Worm (Caenorhabditis elegans) whole organism, early embryonic: ENCODE measurements around the gene hsp-16.2.

Experiments
- B0310.2 ChIP-seq: sonication (generic microtip); optimal IDR thresholded peaks from 2 replicates; lab custom pipeline; 2016; ENCODE audit warnings: mild to moderate bottlenecking, missing genetic modification characterization, missing compliant biosample characterization
- F13C5.2 ChIP-seq: sonication (generic microtip); optimal IDR thresholded peaks from 2 replicates; lab custom pipeline; 2017; ENCODE audit warnings: mild to moderate bottlenecking, missing genetic modification characterization, inconsistent platforms, missing compliant biosample characterization
- aly-1 ChIP-seq: sonication (generic microtip); optimal IDR thresholded peaks from 2 replicates; lab custom pipeline; 2016; ENCODE audit warnings: missing genetic modification characterization, missing compliant biosample characterization
- ama-1 ChIP-seq: fragments of 150-350 bp; optimal IDR thresholded peaks from 2 replicates; lab custom pipeline; 2014
- ceh-13 ChIP-seq: fragments of 200-800 bp; sonication (Bioruptor generic); optimal IDR thresholded peaks from 2 replicates; lab custom pipeline; 2018; ENCODE audit warnings: mild to moderate bottlenecking, missing genetic modification characterization, missing compliant biosample characterization
- ceh-36 ChIP-seq: sonication (generic microtip); optimal IDR thresholded peaks from 2 replicates; lab custom pipeline; 2016; ENCODE audit warnings: missing genetic modification characterization, inconsistent platforms, missing compliant biosample characterization
- ets-7 ChIP-seq: sonication (generic microtip); optimal IDR thresholded peaks from 2 replicates; lab custom pipeline; 2016; ENCODE audit warnings: missing genotype, missing genetic modification characterization, missing compliant biosample characterization
- flt-1 ChIP-seq: fragments of 200-800 bp; sonication (Bioruptor generic); IDR thresholded peaks from 2 replicates; pipeline ENCODE4 v1.3.6; 2022; ENCODE audit warnings: missing genetic modification characterization, missing compliant biosample characterization
- hmbx-1 ChIP-seq: sonication (generic microtip); optimal IDR thresholded peaks from 2 replicates; lab custom pipeline; 2016; ENCODE audit warnings: mild to moderate bottlenecking, missing genetic modification characterization, missing compliant biosample characterization
- hmg-4 ChIP-seq: fragments of 200-800 bp; sonication (Bioruptor generic); optimal IDR thresholded peaks from 2 replicates; lab custom pipeline; 2018; ENCODE audit warnings: mild to moderate bottlenecking, missing genetic modification characterization, missing compliant biosample characterization
- hnd-1 ChIP-seq: sonication (generic microtip); optimal IDR thresholded peaks from 2 replicates; lab custom pipeline; 2016; ENCODE audit warnings: missing genetic modification characterization, missing compliant biosample characterization
- pes-1 ChIP-seq: fragments of 200-800 bp; sonication (Bioruptor generic); IDR thresholded peaks from 2 replicates; pipeline ENCODE4 v1.3.6; 2022; ENCODE audit warnings: missing genetic modification reagents, missing genetic modification characterization, missing compliant biosample characterization
- scrt-1 ChIP-seq: fragments of 200-800 bp; sonication (Bioruptor generic); IDR thresholded peaks from 2 replicates; pipeline ENCODE4 v1.3.6; 2022; ENCODE audit warnings: missing genetic modification characterization, missing compliant biosample characterization
- sea-1 ChIP-seq: fragments of 200-800 bp; sonication (Bioruptor generic); conservative IDR thresholded peaks from 2 replicates; pipeline ENCODE4 v1.3.6; 2022; ENCODE audit warnings: missing genetic modification characterization, missing compliant biosample characterization
- tbx-11 ChIP-seq: fragments of 200-800 bp; sonication (Bioruptor generic); IDR thresholded peaks from 2 replicates; pipeline ENCODE4 v1.3.6; 2022; ENCODE audit warnings: missing genetic modification characterization, missing compliant biosample characterization
- tbx-37 ChIP-seq: fragments of 200-800 bp; sonication (Bioruptor generic); conservative IDR thresholded peaks from 2 replicates; pipeline ENCODE4 v1.3.6; 2022; ENCODE audit warnings: missing genetic modification reagents, missing genetic modification characterization, missing compliant biosample characterization
- tra-4 ChIP-seq: sonication (generic microtip); optimal IDR thresholded peaks from 2 replicates; lab custom pipeline; 2017; ENCODE audit warnings: missing genetic modification characterization, missing compliant biosample characterization

Gene hsp-16.2

ce11 chrV:1804645-1805559 lies at the start of gene hsp-16.2, which contains the start of gene hsp-16.41:
hsp-16.2 (minus strand) TSS chrV:1804957.
hsp-16.41 (plus strand) TSS chrV:1805178.
- TF ChIP-seq aly-1: no peak
- TF ChIP-seq ama-1 (lab: Kevin White, UChicago): peak; percentile 76

DNA sequence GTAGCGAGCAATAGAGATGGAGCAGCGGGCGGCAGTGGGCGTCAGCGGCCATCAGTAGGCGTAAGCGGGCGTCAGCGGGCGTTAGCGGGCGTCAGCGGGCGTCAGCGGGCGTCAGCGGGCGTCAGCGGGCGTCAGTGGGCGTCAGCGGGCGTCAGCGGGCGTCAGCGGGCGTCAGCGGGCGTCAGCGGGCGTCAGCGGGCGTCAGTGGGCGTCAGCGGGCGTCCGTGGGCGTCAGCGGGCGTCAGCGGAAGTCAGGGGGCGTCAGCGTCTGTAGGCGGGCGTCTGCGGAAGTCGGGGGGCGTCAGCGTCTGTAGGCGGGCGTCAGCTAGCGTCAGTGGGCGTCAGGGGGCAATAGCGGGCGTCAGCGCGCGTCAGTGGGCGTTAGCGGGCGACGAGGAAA lies 45.2 kb upstream of the hsp-16.2 start:
- TF ChIP-seq pes-1 (GFP tag; lab: Robert Waterston, UW): peak; percentile 45; the same call in 1 of the 2 replicates

- TF ChIP-seq ceh-13 (GFP tag; lab: Kevin White, UChicago) (no peak), ceh-36 (tag; lab: Kevin White, UChicago) (peak; percentile 88)
These were observed 43.8 kb upstream of the hsp-16.2 start for ce11 chrV:1848590-1848989.

- TF ChIP-seq ama-1 (lab: Kevin White, UChicago) (no peak), aly-1 (no peak), ceh-36 (tag; lab: Kevin White, UChicago) (no peak), hmg-4 (GFP tag; lab: Kevin White, UChicago) (no peak), F13C5.2 (no peak), pes-1 (GFP tag; lab: Robert Waterston, UW) (no peak), tra-4 (tag; lab: Kevin White, UChicago) (no peak), scrt-1 (no peak)
These were observed 41.2 kb upstream of the hsp-16.2 start, which contains the start of gene T10B5.7 for ce11 chrV:1845977-1846376. T10B5.7 (plus strand) TSS chrV:1846201.

DNA sequence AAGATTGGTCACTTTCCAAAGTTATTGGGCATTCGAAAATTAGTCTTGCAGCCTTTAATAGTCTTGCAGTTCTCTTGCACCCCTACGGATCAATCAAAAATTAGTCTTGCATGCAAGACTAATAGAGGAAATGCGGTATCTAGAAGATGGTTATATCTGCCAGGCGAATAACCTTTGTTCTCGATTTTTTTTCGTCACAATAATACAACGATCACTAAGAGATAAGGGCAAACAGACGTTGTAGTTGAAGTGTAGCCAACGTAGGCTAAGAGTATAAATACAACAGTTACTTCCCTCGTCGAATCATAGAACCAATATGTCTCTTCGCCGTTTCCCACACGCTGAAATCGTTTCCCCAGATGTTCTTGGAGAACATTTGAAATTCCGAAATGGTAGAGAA lies 37.0 kb upstream of the hsp-16.2 start, which contains the start of gene T10B5.8:
Gene T10B5.8, plus strand, starts transcription at position 301 of the 400 bp plus-strand sequence.
- TF ChIP-seq F13C5.2: no peak
- TF ChIP-seq aly-1: no peak
- no peak for TF ChIP-seq tbx-11 (GFP tag; lab: Robert Waterston, UW)
- no peak for TF ChIP-seq hmg-4 (GFP tag; lab: Kevin White, UChicago)
- no peak for TF ChIP-seq sea-1 (GFP tag; lab: Robert Waterston, UW)
- TF ChIP-seq tra-4 (tag; lab: Kevin White, UChicago): no peak
- TF ChIP-seq ets-7 (tag; lab: Kevin White, UChicago): no peak
- TF ChIP-seq scrt-1: no peak
- TF ChIP-seq pes-1 (GFP tag; lab: Robert Waterston, UW): no peak
- no peak for TF ChIP-seq hmbx-1
- no peak for TF ChIP-seq ama-1 (lab: Kevin White, UChicago)

- no peak for TF ChIP-seq scrt-1
These were observed 25.2 kb upstream of the hsp-16.2 start, which contains the start of gene Y32G9B.1 for ce11 chrV:1829973-1830372. Y32G9B.1 (minus strand) TSS chrV:1830073.

DNA sequence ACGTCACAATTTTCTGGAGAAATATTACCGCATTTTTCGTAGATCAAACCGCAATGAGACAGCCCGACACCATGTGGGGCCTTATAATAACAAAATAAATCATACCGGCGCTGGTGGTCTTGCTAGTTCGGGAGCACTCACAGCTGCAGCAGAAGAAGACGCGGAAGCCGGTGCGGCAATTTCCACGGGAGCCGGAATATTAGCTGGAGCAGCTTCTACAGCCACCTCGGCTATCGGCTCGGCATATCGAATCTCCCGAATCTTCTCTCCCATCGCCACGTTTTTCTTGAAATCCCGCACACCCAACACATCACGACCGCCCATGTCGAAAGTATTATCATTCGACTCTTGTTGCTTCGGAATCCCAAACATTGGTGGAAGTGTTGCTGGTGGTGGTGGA lies 19.8 kb upstream of the hsp-16.2 start:
- no peak for TF ChIP-seq tbx-11 (GFP tag; lab: Robert Waterston, UW)
- no peak for TF ChIP-seq F13C5.2
- no peak for TF ChIP-seq tbx-37 (GFP tag; lab: Robert Waterston, UW)
- no peak for TF ChIP-seq hmg-4 (GFP tag; lab: Kevin White, UChicago)
- no peak for TF ChIP-seq scrt-1
- no peak for TF ChIP-seq sea-1 (GFP tag; lab: Robert Waterston, UW)
- no peak for TF ChIP-seq ama-1 (lab: Kevin White, UChicago)
- TF ChIP-seq hnd-1: no peak
- TF ChIP-seq ets-7 (tag; lab: Kevin White, UChicago): no peak
- TF ChIP-seq ceh-36 (tag; lab: Kevin White, UChicago): no peak
- no peak for TF ChIP-seq hmbx-1
- TF ChIP-seq ceh-13 (GFP tag; lab: Kevin White, UChicago): no peak
- no peak for TF ChIP-seq flt-1 (GFP tag; lab: Robert Waterston, UW)
- TF ChIP-seq pes-1 (GFP tag; lab: Robert Waterston, UW): no peak
- no peak for TF ChIP-seq aly-1
- no peak for TF ChIP-seq tra-4 (tag; lab: Kevin White, UChicago)
- TF ChIP-seq B0310.2: no peak

DNA sequence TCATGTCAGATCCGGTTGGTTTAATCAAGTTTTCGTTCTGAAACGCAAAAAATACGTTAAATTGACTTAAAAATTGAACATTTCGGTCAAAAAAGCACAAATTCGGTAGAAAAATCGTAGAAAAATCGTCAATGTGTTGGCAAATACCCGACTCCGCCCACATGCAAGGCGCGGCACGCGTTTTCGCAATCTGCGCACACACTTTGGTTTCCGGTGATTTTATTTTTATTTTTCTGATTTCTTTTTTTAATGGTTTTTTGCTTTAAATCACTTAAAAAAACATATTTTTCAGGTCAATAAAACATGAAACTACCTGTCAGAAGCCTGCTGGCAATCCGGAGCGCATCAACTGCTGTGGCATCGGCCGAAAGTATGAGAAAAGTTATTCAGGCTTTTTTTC lies 16.5 kb upstream of the hsp-16.2 start, which contains the start of the genes gly-7 and mrpl-39:
Gene gly-7, minus strand, starts transcription at position 37 of the 400 bp plus-strand sequence.
Gene mrpl-39, plus strand, starts transcription at position 293 of the 400 bp plus-strand sequence.
- peak; percentile 70 for TF ChIP-seq pes-1 (GFP tag; lab: Robert Waterston, UW)
- TF ChIP-seq F13C5.2: peak; percentile 61
- TF ChIP-seq flt-1 (GFP tag; lab: Robert Waterston, UW): peak; percentile 60; the same call in 1 of the 2 replicates
- TF ChIP-seq tra-4 (tag; lab: Kevin White, UChicago): no peak
- no peak for TF ChIP-seq aly-1
- TF ChIP-seq tbx-11 (GFP tag; lab: Robert Waterston, UW): peak; percentile 46; the same call in 1 of the 2 replicates
- TF ChIP-seq hmbx-1: no peak
- TF ChIP-seq ceh-13 (GFP tag; lab: Kevin White, UChicago): no peak
- TF ChIP-seq tbx-37 (GFP tag; lab: Robert Waterston, UW): peak; percentile 56
- no peak for TF ChIP-seq ama-1 (lab: Kevin White, UChicago)
- no peak for TF ChIP-seq ets-7 (tag; lab: Kevin White, UChicago)
- TF ChIP-seq hmg-4 (GFP tag; lab: Kevin White, UChicago): no peak
- TF ChIP-seq sea-1 (GFP tag; lab: Robert Waterston, UW): no peak
- no peak for TF ChIP-seq hnd-1
- TF ChIP-seq scrt-1: 0 out of 2 replicates have a peak, but pooled peaks have one; percentile 68
- TF ChIP-seq B0310.2: no peak
- TF ChIP-seq ceh-36 (tag; lab: Kevin White, UChicago): peak; percentile 10
